Fruit fly (Drosophila melanogaster) whole organism, embryonic: ENCODE results near the gene Lamtor1.

Experiments used
- BtbVII ChIP-seq: fragments of 200-800 bp; sonication (Bioruptor generic); optimal IDR thresholded peaks from 3 replicates; lab custom pipeline; 2017; ENCODE audit warnings: missing biosample characterization, mild to moderate bottlenecking, missing genetic modification characterization
- CG10267 ChIP-seq: fragments of 200-800 bp; sonication (Bioruptor generic); optimal IDR thresholded peaks from 2 replicates; lab custom pipeline; 2018; ENCODE audit warnings: missing biosample characterization, mild to moderate bottlenecking, missing genetic modification characterization, moderate library complexity
- CG10979 ChIP-seq: fragments of 200-800 bp; sonication (Bioruptor generic); optimal IDR thresholded peaks from 2 replicates; lab custom pipeline; 2018; ENCODE audit warnings: missing biosample characterization, mild to moderate bottlenecking, missing genetic modification characterization, moderate library complexity
- CG11085 ChIP-seq: fragments of 200-800 bp; sonication (Bioruptor generic); IDR thresholded peaks from 2 replicates; pipeline ENCODE4 v1.3.6; 2022; ENCODE audit warnings: missing biosample characterization, missing genetic modification characterization
- CG12071 ChIP-seq: fragments of 200-800 bp; sonication (Bioruptor generic); optimal IDR thresholded peaks from 3 replicates; lab custom pipeline; 2018; ENCODE audit warnings: missing biosample characterization, mild to moderate bottlenecking, missing genetic modification characterization
- CG13624 ChIP-seq: fragments of 200-800 bp; sonication (Bioruptor generic); optimal IDR thresholded peaks from 2 replicates; lab custom pipeline; 2016; ENCODE audit warnings: missing biosample characterization, missing genetic modification characterization
- CG14710 ChIP-seq: fragments of 200-800 bp; sonication (Bioruptor generic); optimal IDR thresholded peaks from 3 replicates; lab custom pipeline; 2019; ENCODE audit warnings: missing biosample characterization, mild to moderate bottlenecking, missing genetic modification characterization, moderate library complexity
- CG15514 ChIP-seq: fragments of 200-800 bp; sonication (Bioruptor generic); optimal IDR thresholded peaks from 3 replicates; lab custom pipeline; 2017; ENCODE audit warnings: missing biosample characterization, missing genetic modification characterization, mild to moderate bottlenecking, moderate library complexity, missing genetic modification reagents
- CG1603 ChIP-seq: fragments of 200-800 bp; sonication (Bioruptor generic); optimal IDR thresholded peaks from 2 replicates; lab custom pipeline; 2019; ENCODE audit warnings: missing biosample characterization, mild to moderate bottlenecking, missing genetic modification characterization, moderate library complexity
- CG18011 ChIP-seq: fragments of 200-800 bp; sonication (Bioruptor generic); optimal IDR thresholded peaks from 2 replicates; lab custom pipeline; 2017; ENCODE audit warnings: missing biosample characterization, missing genetic modification characterization, mild to moderate bottlenecking, moderate library complexity, missing genotype
- CG18262 ChIP-seq: fragments of 200-800 bp; optimal IDR thresholded peaks from 3 replicates; lab custom pipeline; 2019; ENCODE audit warnings: missing biosample characterization, mild to moderate bottlenecking, missing genetic modification characterization, moderate library complexity
- CG2712 ChIP-seq: fragments of 200-800 bp; optimal IDR thresholded peaks from 3 replicates; lab custom pipeline; 2019; ENCODE audit warnings: missing biosample characterization, mild to moderate bottlenecking, missing genetic modification characterization, moderate library complexity
- CG2875 ChIP-seq: fragments of 200-800 bp; sonication (Bioruptor generic); optimal IDR thresholded peaks from 2 replicates; lab custom pipeline; 2017; ENCODE audit warnings: missing biosample characterization, mild to moderate bottlenecking, missing genetic modification characterization, missing genetic modification reagents
- CG31224 ChIP-seq: fragments of 200-800 bp; sonication (Bioruptor generic); IDR thresholded peaks from 2 replicates; pipeline ENCODE4 v1.3.6; 2022; ENCODE audit warnings: missing biosample characterization, missing genetic modification characterization
- CG33557 ChIP-seq: fragments of 200-800 bp; sonication (Bioruptor generic); optimal IDR thresholded peaks from 2 replicates; lab custom pipeline; 2019; ENCODE audit warnings: missing biosample characterization, mild to moderate bottlenecking, missing genetic modification characterization, moderate library complexity
- CG4707 ChIP-seq: fragments of 200-800 bp; sonication (Bioruptor generic); optimal IDR thresholded peaks from 2 replicates; lab custom pipeline; 2018; ENCODE audit warnings: missing biosample characterization, mild to moderate bottlenecking, missing genetic modification characterization, moderate library complexity
- CG6254 ChIP-seq: fragments of 200-800 bp; sonication (Bioruptor generic); optimal IDR thresholded peaks from 3 replicates; lab custom pipeline; 2017; ENCODE audit warnings: mild to moderate bottlenecking, missing biosample characterization, missing genetic modification reagents, missing genetic modification characterization
- CG6272 ChIP-seq: fragments of 200-800 bp; sonication (Bioruptor generic); IDR thresholded peaks from 2 replicates; pipeline ENCODE4 v1.3.6; 2022; ENCODE audit warnings: missing biosample characterization, missing genetic modification characterization
- CG7372 ChIP-seq: fragments of 200-800 bp; sonication (Bioruptor generic); IDR thresholded peaks from 2 replicates; pipeline ENCODE4 v1.3.6; 2022; ENCODE audit warnings: missing biosample characterization, missing genetic modification characterization
- CG9215 ChIP-seq: fragments of 200-800 bp; sonication (Bioruptor generic); IDR thresholded peaks from 2 replicates; pipeline ENCODE4 v1.3.6; 2022; ENCODE audit warnings: missing biosample characterization, missing genetic modification characterization
- CoRest ChIP-seq: fragments of 200-800 bp; sonication (Bioruptor generic); optimal IDR thresholded peaks from 3 replicates; lab custom pipeline; 2018; ENCODE audit warnings: missing biosample characterization, mild to moderate bottlenecking, missing genetic modification characterization, moderate library complexity
- Dp ChIP-seq: fragments of 200-800 bp; sonication (Bioruptor generic); optimal IDR thresholded peaks from 2 replicates; lab custom pipeline; 2018; ENCODE audit warnings: missing biosample characterization, mild to moderate bottlenecking, missing genetic modification characterization, moderate library complexity
- H2.0 ChIP-seq: fragments of 200-800 bp; sonication (Bioruptor generic); IDR thresholded peaks from 2 replicates; pipeline ENCODE4 v1.3.6; 2022; ENCODE audit warnings: missing biosample characterization, missing genetic modification characterization
- NfI ChIP-seq: fragments of 200-800 bp; sonication (Bioruptor generic); optimal IDR thresholded peaks from 3 replicates; lab custom pipeline; 2018; ENCODE audit warnings: missing biosample characterization, mild to moderate bottlenecking, missing genetic modification characterization, moderate library complexity
- Stat92E ChIP-seq, 3 experiments: fragments of >200 bp in 2 of 3; fragments of 200-800 bp in 1 of 3; sonication (Bioruptor generic) in 1 of 3; optimal IDR thresholded peaks; 2 replicates each; lab custom pipeline; 2017 to 2019; ENCODE audit warnings: missing biosample characterization in 3 of 3, missing genetic modification characterization in 3 of 3, mild to moderate bottlenecking in 1 of 3, moderate library complexity in 1 of 3
- Vsx1 ChIP-seq: fragments of 200-800 bp; sonication (Bioruptor generic); optimal IDR thresholded peaks from 2 replicates; lab custom pipeline; 2017; ENCODE audit warnings: missing biosample characterization, mild to moderate bottlenecking, missing genetic modification characterization, missing genetic modification reagents
- bbx ChIP-seq: fragments of 200-800 bp; sonication (Bioruptor generic); IDR thresholded peaks from 2 replicates; pipeline ENCODE4 v1.3.6; 2022; ENCODE audit warnings: missing biosample characterization, missing genetic modification characterization; ENCODE audit not compliant: partially characterized antibody
- bsh ChIP-seq, 2 experiments: fragments of 200-800 bp; sonication (Bioruptor generic); optimal IDR thresholded peaks; 2 replicates each; lab custom pipeline; 2017 to 2018; ENCODE audit warnings: mild to moderate bottlenecking in 2 of 2, missing biosample characterization in 2 of 2, missing genetic modification characterization in 2 of 2, moderate library complexity in 1 of 2
- ems ChIP-seq: fragments of 200-800 bp; sonication (Bioruptor generic); optimal IDR thresholded peaks from 3 replicates; lab custom pipeline; 2016; ENCODE audit warnings: missing biosample characterization, missing genetic modification characterization
- eve ChIP-seq, 2 experiments: fragments of >200 bp; optimal IDR thresholded peaks; 2 replicates each; lab custom pipeline; 2017; ENCODE audit warnings: missing biosample characterization in 2 of 2, missing genetic modification characterization in 2 of 2
- fd96Cb ChIP-seq: fragments of 200-800 bp; sonication (Bioruptor generic); optimal IDR thresholded peaks from 2 replicates; lab custom pipeline; 2018; ENCODE audit warnings: missing biosample characterization, mild to moderate bottlenecking, missing genetic modification characterization, moderate library complexity
- fu2 ChIP-seq: fragments of 200-800 bp; sonication (Bioruptor generic); optimal IDR thresholded peaks from 2 replicates; lab custom pipeline; 2016; ENCODE audit warnings: missing biosample characterization, missing genetic modification characterization
- gfzf ChIP-seq: fragments of 200-800 bp; sonication (Bioruptor generic); optimal IDR thresholded peaks from 2 replicates; lab custom pipeline; 2016; ENCODE audit warnings: missing biosample characterization, mild to moderate bottlenecking, missing genetic modification characterization, moderate library complexity
- gsb-n ChIP-seq: fragments of 200-800 bp; sonication (Bioruptor generic); optimal IDR thresholded peaks from 3 replicates; lab custom pipeline; 2018; ENCODE audit warnings: missing biosample characterization, mild to moderate bottlenecking, missing genetic modification characterization
- insv ChIP-seq, 2 experiments: fragments of 200-800 bp; sonication (Bioruptor generic); optimal IDR thresholded peaks; 3 replicates each; lab custom pipeline; 2016 to 2018; ENCODE audit warnings: missing biosample characterization in 2 of 2, missing genetic modification characterization in 2 of 2
- inv ChIP-seq: fragments of 200-800 bp; sonication (Bioruptor generic); IDR thresholded peaks from 2 replicates; pipeline ENCODE4 v1.3.6; 2022; ENCODE audit warnings: missing biosample characterization, missing genetic modification characterization; ENCODE audit not compliant: partially characterized antibody
- mam ChIP-seq: fragments of 200-800 bp; sonication (Bioruptor generic); optimal IDR thresholded peaks from 3 replicates; lab custom pipeline; 2016; ENCODE audit warnings: missing biosample characterization, missing genetic modification characterization
- mirr ChIP-seq: fragments of 200-800 bp; sonication (Bioruptor generic); optimal IDR thresholded peaks from 3 replicates; lab custom pipeline; 2018; ENCODE audit warnings: missing biosample characterization, mild to moderate bottlenecking, missing genetic modification characterization
- p53 ChIP-seq: fragments of 200-800 bp; sonication (Bioruptor generic); optimal IDR thresholded peaks from 2 replicates; lab custom pipeline; 2016; ENCODE audit warnings: missing biosample characterization, missing genetic modification characterization
- phol ChIP-seq: fragments of 200-800 bp; sonication (Bioruptor generic); optimal IDR thresholded peaks from 3 replicates; lab custom pipeline; 2018; ENCODE audit warnings: missing biosample characterization, mild to moderate bottlenecking, missing genetic modification characterization, moderate library complexity
- pita ChIP-seq: fragments of 200-800 bp; sonication (Bioruptor generic); optimal IDR thresholded peaks from 2 replicates; lab custom pipeline; 2017; ENCODE audit warnings: missing biosample characterization, mild to moderate bottlenecking, missing genetic modification characterization
- ranshi ChIP-seq: fragments of 200-800 bp; sonication (Bioruptor generic); IDR thresholded peaks from 2 replicates; pipeline ENCODE4 v1.3.6; 2022; ENCODE audit warnings: missing biosample characterization, missing genetic modification characterization
- stwl ChIP-seq: fragments of 200-800 bp; sonication (Bioruptor generic); optimal IDR thresholded peaks from 3 replicates; lab custom pipeline; 2018; ENCODE audit warnings: missing biosample characterization, mild to moderate bottlenecking, missing genetic modification characterization, moderate library complexity
- trem ChIP-seq: fragments of 200-800 bp; optimal IDR thresholded peaks from 3 replicates; lab custom pipeline; 2019; ENCODE audit warnings: missing biosample characterization, mild to moderate bottlenecking, missing genetic modification characterization, moderate library complexity
- twi ChIP-seq: fragments of 200-800 bp; optimal IDR thresholded peaks from 2 replicates; lab custom pipeline; 2019; ENCODE audit warnings: missing biosample characterization, mild to moderate bottlenecking, missing genetic modification characterization, moderate library complexity
- vvl ChIP-seq: fragments of 200-800 bp; sonication (Bioruptor generic); IDR thresholded peaks from 2 replicates; pipeline ENCODE4 v1.3.6; 2022; ENCODE audit warnings: missing biosample characterization, missing genetic modification characterization

The Lamtor1 gene

dm6 chr3L:20004442-20004869, 24.4 kb downstream of the Lamtor1 start (continued):
- no peak for TF ChIP-seq CG31224 (GFP tag; lab: Robert Waterston, UW)
- TF ChIP-seq Stat92E (GFP tag; optimal IDR thresholded peaks at IDR 0.05; lab: Kevin White, UChicago) = no peak
- no peak for TF ChIP-seq fd96Cb (tag; lab: Kevin White, UChicago)
- peak; percentile 25 for TF ChIP-seq gfzf (GFP tag; lab: Kevin White, UChicago)
- peak; percentile 2 for TF ChIP-seq BtbVII (GFP tag; lab: Kevin White, UChicago)
- TF ChIP-seq p53 (GFP tag; lab: Kevin White, UChicago) = no peak
- TF ChIP-seq CG12071 (GFP tag; lab: Kevin White, UChicago) = no peak
- peak; percentile 4 for TF ChIP-seq Dp
- TF ChIP-seq CoRest (tag; lab: Kevin White, UChicago) = peak; percentile 36
- peak; percentile 45 for TF ChIP-seq CG18011
- TF ChIP-seq CG11085 = no peak
- peak; percentile 44 for TF ChIP-seq stwl (tag; lab: Kevin White, UChicago)
- peak; percentile 61 for TF ChIP-seq pita (GFP tag; lab: Kevin White, UChicago)
- peak; percentile 8 for TF ChIP-seq mirr
- TF ChIP-seq bsh (GFP tag; optimal IDR thresholded peaks at IDR 0.05; lab: Kevin White, UChicago) = peak in 1 of 2 experiments; percentile 45
- TF ChIP-seq gsb-n (tag; lab: Kevin White, UChicago) = peak; percentile 46
- peak; percentile 37 for TF ChIP-seq CG18262 (tag; lab: Kevin White, UChicago)
- no peak for TF ChIP-seq ems (GFP tag; lab: Kevin White, UChicago)
- no peak for TF ChIP-seq fu2
- TF ChIP-seq CG4707 (GFP tag; lab: Kevin White, UChicago) = peak; percentile 31
- TF ChIP-seq CG15514 (GFP tag; lab: Kevin White, UChicago) = peak; percentile 28
- TF ChIP-seq CG33557 (GFP tag; lab: Kevin White, UChicago) = peak; percentile 23
- TF ChIP-seq inv (GFP tag; lab: Robert Waterston, UW) = peak; percentile 23; the same call in 1 of the 2 replicates
- TF ChIP-seq H2.0 (GFP tag; lab: Robert Waterston, UW) = no peak
- TF ChIP-seq NfI (GFP tag; lab: Kevin White, UChicago) = peak; percentile 12
- peak; percentile 60 for TF ChIP-seq CG2712 (tag; lab: Kevin White, UChicago)
- TF ChIP-seq ranshi (GFP tag; lab: Robert Waterston, UW) = no peak
- peak; percentile 50 for TF ChIP-seq CG14710
- peak; percentile 14 for TF ChIP-seq CG2875
- TF ChIP-seq CG10979 = peak; percentile 46
- peak; percentile 8 for TF ChIP-seq phol (tag; lab: Kevin White, UChicago)
- peak; percentile 71 for TF ChIP-seq bbx
- TF ChIP-seq CG6272 = no peak
- no peak for TF ChIP-seq mam (GFP tag; lab: Kevin White, UChicago)
- TF ChIP-seq Vsx1 (GFP tag; lab: Kevin White, UChicago) = peak; percentile 69
- TF ChIP-seq CG9215 (GFP tag; lab: Robert Waterston, UW) = no peak
- peak; percentile 43 for TF ChIP-seq trem (tag; lab: Kevin White, UChicago)
- peak; percentile 57 for TF ChIP-seq CG6254
- peak; percentile 16 for TF ChIP-seq twi (tag; lab: Kevin White, UChicago)
- peak in 1 of 2 experiments; percentile 65 for TF ChIP-seq eve (GFP tag; optimal IDR thresholded peaks at IDR 0.05; lab: Kevin White, UChicago)
- peak; percentile 79; the same call in 1 of the 2 replicates for TF ChIP-seq vvl (GFP tag; lab: Robert Waterston, UW)
- no peak for TF ChIP-seq CG7372 (GFP tag; lab: Robert Waterston, UW)
- peak; percentile 58 for TF ChIP-seq CG10267 (tag; lab: Kevin White, UChicago)
- TF ChIP-seq CG13624 (GFP tag; lab: Kevin White, UChicago) = no peak
- TF ChIP-seq insv (GFP tag; optimal IDR thresholded peaks at IDR 0.05; lab: Kevin White, UChicago) = peak; percentile 88 to 100
- peak; percentile 58 for TF ChIP-seq CG1603 (tag; lab: Kevin White, UChicago)
